Worm (Caenorhabditis elegans): ENCODE measurements around the gene ZC204.14.

- TF ChIP-seq ztf-11 (tag; optimal IDR thresholded peaks at IDR 0.05), result no peak
- TF ChIP-seq nhr-237 (tag; optimal IDR thresholded peaks at IDR 0.05), result no peak
- TF ChIP-seq unc-62 (GFP tag; optimal IDR thresholded peaks at IDR 0.05), result no peak
- no peak for TF ChIP-seq lin-13 (tag; optimal IDR thresholded peaks at IDR 0.05)
- TF ChIP-seq nhr-28 (tag; optimal IDR thresholded peaks at IDR 0.05), result no peak
- no peak for TF ChIP-seq unc-39 (tag; optimal IDR thresholded peaks at IDR 0.05)
- no peak for TF ChIP-seq nhr-76 (tag; optimal IDR thresholded peaks at IDR 0.05)
- no peak for TF ChIP-seq tbx-8 (GFP tag; optimal IDR thresholded peaks at IDR 0.05)
- TF ChIP-seq flh-1 (GFP tag; optimal IDR thresholded peaks at IDR 0.05), result no peak
- no peak for TF ChIP-seq sptf-1 (tag; optimal IDR thresholded peaks at IDR 0.05)
- TF ChIP-seq blmp-1 (tag; optimal IDR thresholded peaks at IDR 0.05), result no peak
Measured at ce11 chrII:1625666-1626065, 37.1 kb downstream of the ZC204.14 start, which contains the start of gene C08E3.14.
